Fruit fly (Drosophila melanogaster) whole organism, embryonic: Measurements from ENCODE around the gene CG10907.

Source experiments
- ATbp ChIP-seq: fragments of 200-800 bp; sonication (Bioruptor generic); optimal IDR thresholded peaks from 2 replicates; lab custom pipeline; 2017; ENCODE audit warnings: missing biosample characterization, mild to moderate bottlenecking, missing genetic modification characterization, missing genetic modification reagents
- Ada2b ChIP-seq: fragments of 200-800 bp; sonication (Bioruptor generic); IDR thresholded peaks from 2 replicates; pipeline ENCODE4 v1.3.6; 2022; ENCODE audit warnings: missing biosample characterization, missing genetic modification characterization
- Atf-2 ChIP-seq: fragments of 200-800 bp; sonication (Bioruptor generic); optimal IDR thresholded peaks from 2 replicates; lab custom pipeline; 2016; ENCODE audit warnings: missing biosample characterization, missing genetic modification characterization
- Blimp-1 ChIP-seq: fragments of 200-800 bp; sonication (Bioruptor generic); optimal IDR thresholded peaks from 3 replicates; lab custom pipeline; 2018; ENCODE audit warnings: missing biosample characterization, missing genetic modification characterization, mild to moderate bottlenecking, moderate library complexity, missing genetic modification reagents
- Bteb2 ChIP-seq: fragments of 200-800 bp; sonication (Bioruptor generic); optimal IDR thresholded peaks from 2 replicates; lab custom pipeline; 2016; ENCODE audit warnings: missing biosample characterization, missing genetic modification characterization
- CG11093 ChIP-seq: fragments of 200-800 bp; sonication (Bioruptor generic); IDR thresholded peaks from 3 replicates; pipeline ENCODE4 v1.3.6; 2022; ENCODE audit warnings: missing biosample characterization, missing genetic modification characterization
- CG11247 ChIP-seq: fragments of 200-800 bp; sonication (Bioruptor generic); IDR thresholded peaks from 2 replicates; pipeline ENCODE4 v1.3.6; 2022; ENCODE audit warnings: missing biosample characterization, missing genetic modification characterization
- CG11696 ChIP-seq: fragments of 200-800 bp; sonication (Bioruptor generic); IDR thresholded peaks from 2 replicates; pipeline ENCODE4 v1.3.6; 2022; ENCODE audit warnings: missing biosample characterization, missing genetic modification characterization
- CG1233 ChIP-seq: fragments of 200-800 bp; sonication (Bioruptor generic); optimal IDR thresholded peaks from 4 replicates; lab custom pipeline; 2018; ENCODE audit warnings: missing biosample characterization, mild to moderate bottlenecking, missing genetic modification characterization
- CG12942 ChIP-seq: fragments of 200-800 bp; sonication (Bioruptor generic); optimal IDR thresholded peaks from 3 replicates; lab custom pipeline; 2016; ENCODE audit warnings: missing biosample characterization, missing genetic modification characterization
- CG13775 ChIP-seq: fragments of 200-800 bp; sonication (Bioruptor generic); optimal IDR thresholded peaks from 3 replicates; lab custom pipeline; 2017; ENCODE audit warnings: missing biosample characterization, mild to moderate bottlenecking, missing genetic modification characterization
- CG16779 ChIP-seq: fragments of 200-800 bp; sonication (Bioruptor generic); IDR thresholded peaks from 2 replicates; pipeline ENCODE4 v1.3.6; 2022; ENCODE audit warnings: missing biosample characterization, missing genetic modification characterization
- CG17802 ChIP-seq: fragments of 200-800 bp; sonication (Bioruptor generic); optimal IDR thresholded peaks from 2 replicates; lab custom pipeline; 2018; ENCODE audit warnings: missing biosample characterization, mild to moderate bottlenecking, missing genetic modification characterization, moderate library complexity
- CG3065 ChIP-seq: fragments of 200-800 bp; sonication (Bioruptor generic); optimal IDR thresholded peaks from 2 replicates; lab custom pipeline; 2016; ENCODE audit warnings: missing biosample characterization, missing genetic modification characterization
- CG32772 ChIP-seq: fragments of 200-800 bp; sonication (Bioruptor generic); IDR thresholded peaks from 2 replicates; pipeline ENCODE4 v1.3.6; 2022; ENCODE audit warnings: missing biosample characterization, missing genetic modification characterization
- CG6791 ChIP-seq: fragments of 200-800 bp; sonication (Bioruptor generic); IDR thresholded peaks from 3 replicates; pipeline ENCODE4 v1.3.6; 2022; ENCODE audit warnings: missing biosample characterization, missing genetic modification characterization; ENCODE audit not compliant: partially characterized antibody
- CG7271 ChIP-seq: fragments of 200-800 bp; sonication (Bioruptor generic); optimal IDR thresholded peaks from 2 replicates; lab custom pipeline; 2018; ENCODE audit warnings: missing biosample characterization, mild to moderate bottlenecking, missing genetic modification characterization, moderate library complexity
- CG9215 ChIP-seq: fragments of 200-800 bp; sonication (Bioruptor generic); IDR thresholded peaks from 2 replicates; pipeline ENCODE4 v1.3.6; 2022; ENCODE audit warnings: missing biosample characterization, missing genetic modification characterization
- CoRest ChIP-seq: fragments of 200-800 bp; sonication (Bioruptor generic); optimal IDR thresholded peaks from 3 replicates; lab custom pipeline; 2018; ENCODE audit warnings: missing biosample characterization, mild to moderate bottlenecking, missing genetic modification characterization, moderate library complexity
- Dbx ChIP-seq: fragments of 200-800 bp; sonication (Bioruptor generic); IDR thresholded peaks from 3 replicates; pipeline ENCODE4 v1.3.6; 2022; ENCODE audit warnings: missing biosample characterization, missing genetic modification characterization
- E2f2 ChIP-seq: fragments of 200-800 bp; sonication (Bioruptor generic); IDR thresholded peaks from 2 replicates; pipeline ENCODE4 v1.3.6; 2022; ENCODE audit warnings: missing biosample characterization, missing genetic modification characterization
- Fer2 ChIP-seq: fragments of 200-800 bp; sonication (Bioruptor generic); optimal IDR thresholded peaks from 2 replicates; lab custom pipeline; 2018; ENCODE audit warnings: missing biosample characterization, mild to moderate bottlenecking, missing genetic modification characterization, moderate library complexity
- HLH3B ChIP-seq: fragments of 200-800 bp; sonication (Bioruptor generic); IDR thresholded peaks from 2 replicates; pipeline ENCODE4 v1.3.6; 2022; ENCODE audit warnings: missing biosample characterization, missing genetic modification characterization
- HLHmδ ChIP-seq: fragments of 200-800 bp; sonication (Bioruptor generic); optimal IDR thresholded peaks from 2 replicates; lab custom pipeline; 2018; ENCODE audit warnings: missing biosample characterization, mild to moderate bottlenecking, missing genetic modification characterization, moderate library complexity
- Hey ChIP-seq: fragments of 200-800 bp; sonication (Bioruptor generic); optimal IDR thresholded peaks from 3 replicates; lab custom pipeline; 2018; ENCODE audit warnings: missing biosample characterization, mild to moderate bottlenecking, missing genetic modification characterization
- HmgD ChIP-seq: fragments of 200-800 bp; sonication (Bioruptor generic); optimal IDR thresholded peaks from 3 replicates; lab custom pipeline; 2016; ENCODE audit warnings: missing biosample characterization, missing genetic modification characterization
- Lim3 ChIP-seq: fragments of 200-800 bp; sonication (Bioruptor generic); IDR thresholded peaks from 2 replicates; pipeline ENCODE4 v1.3.6; 2022; ENCODE audit warnings: missing biosample characterization, missing genetic modification characterization
- Max ChIP-seq: fragments of 200-800 bp; sonication (Bioruptor generic); optimal IDR thresholded peaks from 2 replicates; lab custom pipeline; 2016; ENCODE audit warnings: missing biosample characterization, mild to moderate bottlenecking, missing genetic modification characterization
- Tbp ChIP-seq: fragments of >200 bp; optimal IDR thresholded peaks from 2 replicates; lab custom pipeline; 2018; ENCODE audit warnings: missing biosample characterization, missing genetic modification characterization
- Vsx1 ChIP-seq: fragments of 200-800 bp; sonication (Bioruptor generic); optimal IDR thresholded peaks from 2 replicates; lab custom pipeline; 2017; ENCODE audit warnings: missing biosample characterization, mild to moderate bottlenecking, missing genetic modification characterization, missing genetic modification reagents
- Xbp1 ChIP-seq: fragments of 200-800 bp; sonication (Bioruptor generic); optimal IDR thresholded peaks from 3 replicates; lab custom pipeline; 2016; ENCODE audit warnings: missing biosample characterization, mild to moderate bottlenecking, missing genetic modification characterization
- Xrp1 ChIP-seq: fragments of 200-800 bp; sonication (Bioruptor generic); IDR thresholded peaks from 2 replicates; pipeline ENCODE4 v1.3.6; 2022; ENCODE audit warnings: missing biosample characterization, missing genetic modification characterization
- ash1 ChIP-seq: fragments of 200-800 bp; sonication (Bioruptor generic); optimal IDR thresholded peaks from 2 replicates; lab custom pipeline; 2018; ENCODE audit warnings: missing biosample characterization, mild to moderate bottlenecking, missing genetic modification characterization
- bcd ChIP-seq: fragments of 200-800 bp; sonication (Bioruptor generic); optimal IDR thresholded peaks from 2 replicates; lab custom pipeline; 2017; ENCODE audit warnings: missing biosample characterization, mild to moderate bottlenecking, missing genetic modification characterization
- crc ChIP-seq: fragments of 200-800 bp; sonication (Bioruptor generic); optimal IDR thresholded peaks from 2 replicates; lab custom pipeline; 2016; ENCODE audit warnings: missing biosample characterization, missing genetic modification characterization
- dati ChIP-seq: fragments of 200-800 bp; sonication (Bioruptor generic); IDR thresholded peaks from 2 replicates; pipeline ENCODE4 v1.3.6; 2022; ENCODE audit warnings: missing biosample characterization, missing genetic modification characterization
- emc ChIP-seq: fragments of 200-800 bp; sonication (Bioruptor generic); optimal IDR thresholded peaks from 2 replicates; lab custom pipeline; 2016; ENCODE audit warnings: missing biosample characterization, missing genetic modification characterization
- eyg ChIP-seq: fragments of 200-800 bp; sonication (Bioruptor generic); optimal IDR thresholded peaks from 3 replicates; lab custom pipeline; 2016; ENCODE audit warnings: missing biosample characterization, missing genetic modification characterization
- gsb ChIP-seq: fragments of 200-800 bp; sonication (Bioruptor generic); IDR thresholded peaks from 2 replicates; pipeline ENCODE4 v1.3.6; 2022; ENCODE audit warnings: missing biosample characterization, missing genetic modification characterization
- ham ChIP-seq: fragments of 200-800 bp; sonication (Bioruptor generic); IDR thresholded peaks from 2 replicates; pipeline ENCODE4 v1.3.6; 2022; ENCODE audit warnings: missing biosample characterization, missing genetic modification characterization
- inv ChIP-seq: fragments of 200-800 bp; sonication (Bioruptor generic); IDR thresholded peaks from 2 replicates; pipeline ENCODE4 v1.3.6; 2022; ENCODE audit warnings: missing biosample characterization, missing genetic modification characterization; ENCODE audit not compliant: partially characterized antibody
- lola ChIP-seq, 3 experiments: fragments of >200 bp in 2 of 3; fragments of 200-800 bp in 1 of 3; sonication (Bioruptor generic) in 1 of 3; optimal IDR thresholded peaks; 2 replicates each; lab custom pipeline; 2017 to 2019; ENCODE audit warnings: missing biosample characterization in 3 of 3, missing genetic modification characterization in 3 of 3, mild to moderate bottlenecking in 1 of 3, moderate library complexity in 1 of 3
- org-1 ChIP-seq: fragments of 200-800 bp; sonication (Bioruptor generic); optimal IDR thresholded peaks from 2 replicates; lab custom pipeline; 2017; ENCODE audit warnings: missing biosample characterization, missing genetic modification characterization
- pita ChIP-seq: fragments of 200-800 bp; sonication (Bioruptor generic); optimal IDR thresholded peaks from 2 replicates; lab custom pipeline; 2017; ENCODE audit warnings: missing biosample characterization, mild to moderate bottlenecking, missing genetic modification characterization
- tap ChIP-seq: fragments of 200-800 bp; optimal IDR thresholded peaks from 3 replicates; lab custom pipeline; 2019; ENCODE audit warnings: missing biosample characterization, mild to moderate bottlenecking, missing genetic modification characterization, moderate library complexity
- tgo ChIP-seq: fragments of 200-800 bp; sonication (Bioruptor generic); IDR thresholded peaks from 3 replicates; pipeline ENCODE4 v1.3.6; 2022; ENCODE audit warnings: missing biosample characterization, missing genetic modification characterization
- trem ChIP-seq: fragments of 200-800 bp; optimal IDR thresholded peaks from 3 replicates; lab custom pipeline; 2019; ENCODE audit warnings: missing biosample characterization, mild to moderate bottlenecking, missing genetic modification characterization, moderate library complexity
- unpg ChIP-seq: fragments of 200-800 bp; sonication (Bioruptor generic); optimal IDR thresholded peaks from 3 replicates; lab custom pipeline; 2018; ENCODE audit warnings: missing biosample characterization, mild to moderate bottlenecking, missing genetic modification characterization, moderate library complexity
- zfh2 ChIP-seq: fragments of 200-800 bp; sonication (Bioruptor generic); optimal IDR thresholded peaks from 2 replicates; lab custom pipeline; 2016; ENCODE audit warnings: missing biosample characterization, missing genetic modification characterization

Gene CG10907

dm6 chr3L:11822446-11823334, 29.4 kb downstream of the CG10907 start, which contains the start of gene RpL10Ab (continued):
- TF ChIP-seq Lim3 (GFP tag; lab: Robert Waterston, UW) (no peak), Vsx1 (GFP tag; lab: Kevin White, UChicago) (peak; percentile 80), unpg (peak; percentile 53), dati (GFP tag; lab: Robert Waterston, UW) (no peak; the same call in 1 of the 2 replicates), ATbp (GFP tag; lab: Kevin White, UChicago) (no peak), Xbp1 (GFP tag; lab: Kevin White, UChicago) (peak; percentile 57), ham (GFP tag; lab: Robert Waterston, UW) (no peak), Fer2 (tag; lab: Kevin White, UChicago) (peak; percentile 7), Atf-2 (GFP tag; lab: Kevin White, UChicago) (peak; percentile 10), tgo (peak; percentile 71), Hey (tag; lab: Kevin White, UChicago) (peak; percentile 26), HmgD (GFP tag; lab: Kevin White, UChicago) (no peak), inv (GFP tag; lab: Robert Waterston, UW) (peak; percentile 82), ash1 (GFP tag; lab: Kevin White, UChicago) (peak; percentile 15), CG11093 (peak; percentile 48; the same call in 1 of the 3 replicates), CG9215 (GFP tag; lab: Robert Waterston, UW) (peak; percentile 67; the same call in 1 of the 2 replicates), crc (GFP tag; lab: Kevin White, UChicago) (no peak), CG7271 (peak; percentile 75), Tbp (GFP tag; lab: Kevin White, UChicago) (no peak), trem (tag; lab: Kevin White, UChicago) (peak; percentile 79), CG6791 (GFP tag; lab: Robert Waterston, UW) (peak; percentile 92), Blimp-1 (peak; percentile 65), org-1 (GFP tag; lab: Kevin White, UChicago) (peak; percentile 34), CG13775 (GFP tag; lab: Kevin White, UChicago) (peak; percentile 79), CG17802 (tag; lab: Kevin White, UChicago) (peak; percentile 50), E2f2 (GFP tag; lab: Robert Waterston, UW) (0 out of 2 replicates have a peak, but pooled peaks have one; percentile 37), pita (no peak), CG16779 (GFP tag; lab: Robert Waterston, UW) (no peak), zfh2 (GFP tag; lab: Kevin White, UChicago) (peak; percentile 68), Max (GFP tag; lab: Kevin White, UChicago) (peak; percentile 29), CG3065 (GFP tag; lab: Kevin White, UChicago) (no peak), Xrp1 (GFP tag; lab: Robert Waterston, UW) (peak; percentile 30; the same call in 1 of the 2 replicates), gsb (GFP tag; lab: Robert Waterston, UW) (no peak), HLH3B (peak; percentile 56), Ada2b (GFP tag; lab: Robert Waterston, UW) (peak; percentile 38; the same call in 1 of the 2 replicates), CG12942 (GFP tag; lab: Kevin White, UChicago) (no peak), HLHmδ (GFP tag; lab: Kevin White, UChicago) (peak; percentile 64), eyg (no peak), CG32772 (peak; percentile 56), Dbx (peak; percentile 76), CG11696 (GFP tag; lab: Robert Waterston, UW) (no peak), tap (tag; lab: Kevin White, UChicago) (no peak), lola (GFP tag; optimal IDR thresholded peaks at IDR 0.05; lab: Kevin White, UChicago) (peak in 1 of 3 experiments; percentile 70), CG11247 (GFP tag; lab: Robert Waterston, UW) (peak; percentile 64), CG1233 (peak; percentile 51), emc (GFP tag; lab: Kevin White, UChicago) (peak; percentile 6), bcd (GFP tag; lab: Kevin White, UChicago) (peak; percentile 69), CoRest (tag; lab: Kevin White, UChicago) (peak; percentile 73), Bteb2 (GFP tag; lab: Kevin White, UChicago) (peak; percentile 47)
